Worm (Caenorhabditis elegans) whole organism, L4/young adult: Measurements from ENCODE around the gene hrg-3.

ENCODE experiments used
- W03F9.2 ChIP-seq: fragments of 150-350 bp; optimal IDR thresholded peaks from 2 replicates; lab custom pipeline; 2014; ENCODE audit warnings: missing biosample characterization, missing genetic modification characterization
- him-1 ChIP-seq: sonication (generic microtip); optimal IDR thresholded peaks from 2 replicates; lab custom pipeline; 2016; ENCODE audit warnings: missing genotype, missing genetic modification reagents, missing genetic modification characterization, missing compliant biosample characterization

DNA sequence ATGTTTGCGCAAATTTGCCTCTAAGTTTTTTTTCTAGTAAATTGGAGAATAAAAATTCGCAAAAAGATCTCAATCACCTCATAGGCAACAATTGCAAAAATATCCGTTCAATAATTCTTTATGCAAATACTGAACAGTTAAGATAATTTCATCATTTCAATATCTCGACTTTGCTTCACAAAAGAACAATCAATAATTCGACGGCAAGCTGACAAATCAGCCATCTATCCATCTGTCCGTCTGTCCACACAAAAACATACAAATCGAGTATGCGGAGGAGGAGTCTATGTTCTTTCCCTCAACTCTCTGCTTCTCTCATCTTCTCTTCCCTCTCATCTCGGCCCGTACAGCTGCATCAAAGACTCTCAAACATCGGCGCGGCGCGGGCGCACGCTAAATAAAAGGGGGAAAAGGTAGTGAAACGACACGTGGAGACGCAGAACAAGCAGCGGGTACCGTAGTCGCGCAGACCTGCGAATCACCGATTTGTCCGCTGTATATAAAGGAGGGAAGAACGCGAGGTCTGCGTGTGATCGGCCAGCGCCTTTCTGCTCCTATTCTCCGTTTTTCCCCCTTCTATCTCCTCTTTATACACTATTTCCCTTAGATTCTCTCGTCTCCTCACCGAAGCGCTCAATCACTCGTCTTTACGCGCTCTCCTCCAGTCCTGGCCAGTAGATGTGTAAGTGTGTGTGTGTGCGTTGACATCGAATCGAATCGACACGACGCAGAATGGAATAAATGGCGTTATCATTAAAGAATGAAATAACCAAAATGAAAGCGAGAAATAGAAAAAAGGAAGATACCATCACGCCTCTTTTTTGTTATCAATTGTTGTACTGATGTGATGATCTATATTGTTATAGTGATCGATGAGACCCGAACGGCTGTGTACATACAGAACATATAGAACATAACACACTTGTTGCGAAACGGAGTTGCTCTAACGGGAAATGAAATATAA is 25.2 kb upstream of the hrg-3 start:
- peak; percentile 38 for TF ChIP-seq W03F9.2 (tag; lab: Kevin White, UChicago)
- TF ChIP-seq him-1 (tag; lab: Kevin White, UChicago): peak; percentile 96
